Worm (Caenorhabditis elegans): Measurements from ENCODE around the gene Y38C1AA.7.

DNA sequence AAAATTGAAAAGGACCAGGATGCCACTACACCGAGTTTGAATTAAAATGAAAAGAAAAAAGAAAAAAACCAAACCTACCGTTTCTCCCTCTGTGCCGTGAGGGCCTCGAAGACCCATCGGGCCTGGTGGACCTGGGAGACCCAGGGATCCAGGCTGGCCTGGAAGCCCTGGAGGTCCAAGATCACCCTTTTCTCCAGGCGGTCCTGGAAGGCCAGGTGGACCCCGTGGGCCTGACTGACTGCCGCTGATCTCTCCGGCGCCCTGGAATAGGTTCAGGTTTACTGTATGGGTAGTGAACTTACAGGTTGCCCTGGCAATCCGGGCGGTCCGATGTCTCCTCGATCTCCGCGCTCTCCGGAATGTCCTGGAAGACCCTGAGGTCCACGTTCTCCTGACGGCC lies 19.1 kb upstream of the Y38C1AA.7 start:
- no peak for TF ChIP-seq ama-1 (optimal IDR thresholded peaks at IDR 0.05)
- no peak for TF ChIP-seq B0310.2 (tag; optimal IDR thresholded peaks at IDR 0.05)

All from whole organism, early embryonic.